Fruit fly (Drosophila melanogaster): ENCODE data around the gene CG13983.

Gene CG13983

dm6 chr2L:6264390-6264789 lies at the start of gene CG13983:
Gene CG13983, minus strand, starts transcription at chr2L:6264490.
- TF ChIP-seq pan (optimal IDR thresholded peaks at IDR 0.05) (no peak), Dll (optimal IDR thresholded peaks at IDR 0.05) (no peak)

dm6 chr2L:6309879-6310278 lies 45.6 kb upstream of the CG13983 start:
- no peak for TF ChIP-seq Dll (optimal IDR thresholded peaks at IDR 0.05)
- no peak for TF ChIP-seq EcR (GFP tag; optimal IDR thresholded peaks at IDR 0.05)
- no peak for TF ChIP-seq psq (optimal IDR thresholded peaks at IDR 0.05)
- no peak for TF ChIP-seq pan (optimal IDR thresholded peaks at IDR 0.05)
- no peak for TF ChIP-seq CG8478 (optimal IDR thresholded peaks at IDR 0.05)
- TF ChIP-seq usp (GFP tag; optimal IDR thresholded peaks at IDR 0.05) = no peak

DNA sequence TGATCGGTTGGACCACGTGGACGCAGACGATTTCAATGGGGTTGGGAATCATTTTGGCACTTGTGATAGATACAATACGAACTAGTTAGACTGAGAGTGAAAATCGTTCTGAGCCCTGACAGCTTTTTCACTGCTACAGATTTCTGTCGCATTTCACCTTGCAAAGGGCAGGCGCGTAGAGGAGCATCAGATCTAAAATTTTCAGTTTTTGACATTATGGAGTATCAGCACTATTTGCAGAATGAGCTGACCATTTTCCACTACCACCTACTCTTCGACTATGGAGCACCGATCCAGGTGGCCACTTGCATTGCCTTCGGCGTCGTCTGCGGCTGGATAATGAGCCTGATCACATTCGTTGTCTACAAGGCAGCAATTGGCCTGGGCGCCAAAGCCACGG lies 44.4 kb upstream of the CG13983 start, which contains the start of the genes CG43922 and CG13984:
CG43922 (minus strand) TSS at position 101 of the 400 bp plus-strand sequence.
CG13984 (plus strand) TSS at position 169 of the 400 bp plus-strand sequence.
- TF ChIP-seq EcR (GFP tag; optimal IDR thresholded peaks at IDR 0.05) (no peak), Dll (optimal IDR thresholded peaks at IDR 0.05) (no peak), psq (optimal IDR thresholded peaks at IDR 0.05) (no peak), usp (GFP tag; optimal IDR thresholded peaks at IDR 0.05) (no peak), pan (optimal IDR thresholded peaks at IDR 0.05) (no peak), CG8478 (optimal IDR thresholded peaks at IDR 0.05) (no peak)

- TF ChIP-seq usp (GFP tag; optimal IDR thresholded peaks at IDR 0.05) = no peak
- TF ChIP-seq EcR (GFP tag; optimal IDR thresholded peaks at IDR 0.05) = no peak
Observed at dm6 chr2L:6306895-6307294, 42.6 kb upstream of the CG13983 start.

dm6 chr2L:6301616-6302015 lies 37.3 kb upstream of the CG13983 start:
- TF ChIP-seq usp (GFP tag; optimal IDR thresholded peaks at IDR 0.05) (no peak), Dll (optimal IDR thresholded peaks at IDR 0.05) (no peak)

DNA sequence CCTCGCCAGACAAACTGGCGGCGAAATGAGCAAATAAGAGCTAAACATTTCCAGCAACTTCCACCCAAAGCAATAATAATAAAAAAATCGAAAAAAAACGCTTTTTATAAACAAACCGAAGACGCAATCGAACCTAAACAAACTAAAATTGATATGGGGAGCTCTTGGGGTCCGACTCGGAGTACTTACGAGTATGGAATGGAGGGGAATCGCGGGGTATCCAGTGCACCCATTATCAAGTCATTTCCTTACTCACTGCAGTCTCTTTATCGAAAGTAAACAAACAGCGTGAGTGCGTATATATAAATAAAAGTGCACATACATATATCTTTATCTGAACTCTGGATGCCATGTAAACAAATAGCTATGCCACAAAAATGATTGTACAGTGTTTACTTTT lies 27.3 kb upstream of the CG13983 start:
- no peak for TF ChIP-seq EcR (GFP tag; optimal IDR thresholded peaks at IDR 0.05)
- no peak for TF ChIP-seq Dll (optimal IDR thresholded peaks at IDR 0.05)
- no peak for TF ChIP-seq usp (GFP tag; optimal IDR thresholded peaks at IDR 0.05)
- no peak for TF ChIP-seq CG8478 (optimal IDR thresholded peaks at IDR 0.05)
- no peak for TF ChIP-seq pan (optimal IDR thresholded peaks at IDR 0.05)
- TF ChIP-seq psq (optimal IDR thresholded peaks at IDR 0.05) = no peak

DNA sequence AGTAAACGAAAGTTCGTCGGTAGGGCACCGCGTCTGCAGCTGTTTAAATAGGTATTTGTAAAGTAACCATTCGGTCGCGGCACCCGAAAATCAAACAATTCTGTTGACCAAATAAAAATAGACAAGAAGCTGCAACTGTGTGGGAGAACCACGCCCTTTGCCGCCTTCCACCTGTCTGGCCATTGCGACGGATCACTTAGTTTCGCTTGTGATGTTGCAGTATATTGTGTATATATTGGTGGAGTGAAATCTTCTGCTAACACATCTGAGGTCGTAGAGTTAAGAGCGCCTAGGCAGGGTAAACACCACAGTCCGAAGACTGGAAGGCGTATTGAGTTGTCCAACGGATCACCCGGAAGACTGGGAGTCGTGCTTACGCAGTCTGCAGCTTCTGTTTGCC lies 19.1 kb upstream of the CG13983 start:
- TF ChIP-seq EcR (GFP tag; optimal IDR thresholded peaks at IDR 0.05) (no peak), pan (optimal IDR thresholded peaks at IDR 0.05) (no peak), Dll (optimal IDR thresholded peaks at IDR 0.05) (no peak), usp (GFP tag; optimal IDR thresholded peaks at IDR 0.05) (no peak), CG8478 (optimal IDR thresholded peaks at IDR 0.05) (no peak), psq (optimal IDR thresholded peaks at IDR 0.05) (no peak)

DNA sequence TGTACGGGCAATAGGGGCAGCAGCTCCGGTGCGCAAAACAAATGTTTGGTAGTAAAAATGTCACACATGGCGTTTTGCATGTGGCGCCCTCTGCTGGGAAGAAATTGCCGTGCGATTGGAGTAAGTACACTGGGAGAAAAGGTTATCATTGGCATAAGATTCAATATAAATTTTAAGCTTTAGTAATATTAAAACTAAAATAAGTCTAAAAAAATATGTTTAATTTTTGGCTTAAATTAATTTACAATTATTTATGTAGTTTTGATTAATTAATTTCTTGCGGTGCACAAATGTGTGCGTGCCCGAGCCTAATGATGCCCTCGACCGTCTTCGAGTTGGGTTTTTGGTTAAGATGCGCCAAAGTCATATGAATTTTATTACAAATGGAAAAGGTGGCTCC lies 16.0 kb upstream of the CG13983 start:
- TF ChIP-seq pan (optimal IDR thresholded peaks at IDR 0.05) (no peak), EcR (GFP tag; optimal IDR thresholded peaks at IDR 0.05) (no peak), CG8478 (optimal IDR thresholded peaks at IDR 0.05) (no peak)

DNA sequence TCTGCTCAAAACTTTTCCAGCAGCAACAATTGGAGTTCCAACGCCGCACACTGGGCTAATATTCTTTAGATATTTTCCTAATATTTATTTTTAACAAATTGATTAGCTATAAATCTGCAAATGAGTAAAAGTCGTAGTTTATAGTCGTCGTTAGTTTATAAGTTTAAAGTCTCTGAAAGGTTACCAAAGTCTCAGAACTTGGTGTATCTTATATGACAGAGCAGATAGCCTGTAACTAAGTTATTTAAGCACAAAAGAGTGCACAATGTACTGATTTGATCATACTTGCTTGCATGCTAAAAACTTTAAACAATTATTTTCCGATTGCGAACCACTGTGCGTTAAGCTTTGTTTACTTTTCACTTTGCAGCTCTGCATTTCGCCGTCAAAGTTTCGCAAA lies 12.5 kb upstream of the CG13983 start:
- TF ChIP-seq CG8478 (optimal IDR thresholded peaks at IDR 0.05) = no peak
- TF ChIP-seq psq (optimal IDR thresholded peaks at IDR 0.05) = no peak
- no peak for TF ChIP-seq usp (GFP tag; optimal IDR thresholded peaks at IDR 0.05)
- TF ChIP-seq EcR (GFP tag; optimal IDR thresholded peaks at IDR 0.05) = no peak
- no peak for TF ChIP-seq pan (optimal IDR thresholded peaks at IDR 0.05)
- no peak for TF ChIP-seq Dll (optimal IDR thresholded peaks at IDR 0.05)

dm6 chr2L:6275981-6276380 lies 11.7 kb upstream of the CG13983 start:
- TF ChIP-seq pan (optimal IDR thresholded peaks at IDR 0.05) = no peak
- TF ChIP-seq EcR (GFP tag; optimal IDR thresholded peaks at IDR 0.05) = no peak
- no peak for TF ChIP-seq usp (GFP tag; optimal IDR thresholded peaks at IDR 0.05)
- TF ChIP-seq psq (optimal IDR thresholded peaks at IDR 0.05) = no peak
- no peak for TF ChIP-seq CG8478 (optimal IDR thresholded peaks at IDR 0.05)
- TF ChIP-seq Dll (optimal IDR thresholded peaks at IDR 0.05) = no peak

- TF ChIP-seq pan (optimal IDR thresholded peaks at IDR 0.05) = no peak
- TF ChIP-seq CG8478 (optimal IDR thresholded peaks at IDR 0.05) = no peak
Observed at dm6 chr2L:6273963-6274834, 9.9 kb upstream of the CG13983 start.

dm6 chr2L:6271384-6271783 lies 7.1 kb upstream of the CG13983 start:
- TF ChIP-seq pan (optimal IDR thresholded peaks at IDR 0.05) (no peak), CG8478 (optimal IDR thresholded peaks at IDR 0.05) (no peak), EcR (GFP tag; optimal IDR thresholded peaks at IDR 0.05) (no peak), usp (GFP tag; optimal IDR thresholded peaks at IDR 0.05) (no peak), psq (optimal IDR thresholded peaks at IDR 0.05) (no peak), Dll (optimal IDR thresholded peaks at IDR 0.05) (no peak)

- no peak for TF ChIP-seq EcR (GFP tag; optimal IDR thresholded peaks at IDR 0.05)
- TF ChIP-seq usp (GFP tag; optimal IDR thresholded peaks at IDR 0.05) = no peak
- TF ChIP-seq psq (optimal IDR thresholded peaks at IDR 0.05) = no peak
- TF ChIP-seq Dll (optimal IDR thresholded peaks at IDR 0.05) = no peak
- no peak for TF ChIP-seq pan (optimal IDR thresholded peaks at IDR 0.05)
Observed at dm6 chr2L:6259629-6260028, 4.7 kb downstream of the CG13983 start.
